Fruit fly (Drosophila melanogaster) S2 (cell line): ENCODE data around the gene Ublcp1.

Source experiments
- CG8478 ChIP-seq: fragments of >200 bp; optimal IDR thresholded peaks from 2 replicates; lab custom pipeline; 2018
- CTCF ChIP-seq, 2 experiments: fragments of >200 bp; optimal IDR thresholded peaks; 2 replicates each; lab custom pipeline; 2018

DNA sequence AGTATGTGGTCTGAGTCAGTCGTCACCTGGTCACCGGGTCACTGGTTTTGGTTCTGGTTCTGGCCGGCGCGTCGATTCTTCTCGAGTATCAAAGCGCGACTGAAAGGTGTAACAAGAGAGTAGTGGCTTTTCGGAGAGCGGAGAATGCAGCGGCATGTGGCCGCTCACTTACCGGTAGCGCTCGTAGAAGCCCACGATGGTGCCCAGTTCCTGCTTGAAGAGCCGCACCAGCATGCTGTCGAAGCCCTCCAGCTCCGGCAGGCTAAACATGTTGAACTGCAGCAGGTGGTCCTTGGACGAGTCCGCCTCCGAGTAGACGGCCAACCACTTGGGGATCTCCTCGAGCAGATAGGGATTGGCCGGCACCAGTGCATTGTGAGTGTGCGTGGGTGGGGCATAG lies 2.4 kb upstream of the Ublcp1 start, which contains the start of gene Ctns:
- TF ChIP-seq CG8478 (no peak), CTCF (optimal IDR thresholded peaks at IDR 0.05; lab: Kevin White, UChicago) (no peak)
